Worm (Caenorhabditis elegans): ENCODE measurements around the gene T19D12.2.
A peak's percentile ranks its signal among the peaks of the same experiment; 100 is the strongest.

Gene T19D12.2

ce11 chrII:6679724-6680123 lies 18.6 kb downstream of the T19D12.2 start, which contains the start of gene ift-74:
ift-74 (plus strand) TSS chrII:6680024.
- TF ChIP-seq him-1 (tag; optimal IDR thresholded peaks at IDR 0.05) = no peak
- TF ChIP-seq dao-5 (tag; optimal IDR thresholded peaks at IDR 0.05) = no peak
- no peak for TF ChIP-seq W03F9.2 (tag; optimal IDR thresholded peaks at IDR 0.05)

ce11 chrII:6681478-6681877 lies 20.3 kb downstream of the T19D12.2 start:
- TF ChIP-seq him-1 (tag; optimal IDR thresholded peaks at IDR 0.05) (no peak), W03F9.2 (tag; optimal IDR thresholded peaks at IDR 0.05) (no peak), dao-5 (tag; optimal IDR thresholded peaks at IDR 0.05) (no peak)

DNA sequence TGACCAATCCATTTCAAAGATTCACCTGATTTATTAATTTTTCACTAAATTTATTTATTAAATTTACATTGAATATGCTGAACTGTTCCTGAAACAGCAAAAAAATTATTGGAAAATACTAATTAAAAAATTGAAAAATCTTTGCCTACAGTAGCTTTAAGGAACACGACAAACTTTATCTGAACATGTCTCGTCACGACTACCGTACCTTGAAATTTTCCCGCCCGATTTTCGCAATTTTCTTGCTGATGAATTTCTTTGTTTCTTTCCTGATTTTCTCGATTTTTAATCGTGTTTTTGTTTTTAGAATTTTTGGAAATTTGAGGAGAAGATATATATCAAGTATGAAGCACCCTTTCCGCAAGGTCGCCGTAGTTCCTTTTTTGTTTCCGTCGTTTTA lies 21.8 kb downstream of the T19D12.2 start:
- TF ChIP-seq dao-5 (tag; optimal IDR thresholded peaks at IDR 0.05) (no peak), W03F9.2 (tag; optimal IDR thresholded peaks at IDR 0.05) (no peak), him-1 (tag; optimal IDR thresholded peaks at IDR 0.05) (no peak)

DNA sequence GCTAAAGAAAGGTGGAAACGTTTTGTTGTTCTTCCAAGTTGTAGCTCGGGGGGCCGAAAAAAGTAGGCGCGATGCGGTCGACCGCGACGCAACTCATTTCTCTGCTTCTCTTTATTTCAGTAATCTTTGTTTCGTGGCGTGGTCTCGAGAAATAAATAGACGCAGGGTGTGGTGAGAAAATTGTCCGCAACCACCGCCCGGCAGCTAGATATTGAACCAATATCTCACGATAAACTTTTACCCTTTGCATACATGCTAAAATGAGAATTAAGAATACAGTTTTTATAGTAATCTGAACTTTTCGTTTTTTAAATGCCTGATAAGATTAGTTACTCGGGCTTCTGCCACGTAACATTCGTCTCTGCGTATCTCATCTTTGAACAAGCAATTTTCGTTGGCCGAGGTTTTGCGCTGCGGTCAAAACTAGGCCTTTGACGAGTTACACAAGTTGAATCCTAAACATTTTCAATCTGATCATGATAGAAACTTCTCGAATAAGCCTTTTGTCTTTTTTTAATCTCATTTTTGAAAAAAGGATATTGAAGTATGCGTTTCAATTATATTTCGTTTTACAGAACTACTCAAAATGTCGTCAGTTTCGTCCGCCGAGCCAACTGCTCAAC lies 22.6 kb downstream of the T19D12.2 start, which contains the start of gene gyf-1:
gyf-1 (plus strand) TSS at position 573 of the 623 bp plus-strand sequence.
- TF ChIP-seq him-1 (tag; optimal IDR thresholded peaks at IDR 0.05) = no peak
- TF ChIP-seq dao-5 (tag; optimal IDR thresholded peaks at IDR 0.05) = no peak
- no peak for TF ChIP-seq W03F9.2 (tag; optimal IDR thresholded peaks at IDR 0.05)

- TF ChIP-seq W03F9.2 (tag; optimal IDR thresholded peaks at IDR 0.05) (no peak), him-1 (tag; optimal IDR thresholded peaks at IDR 0.05) (no peak), dao-5 (tag; optimal IDR thresholded peaks at IDR 0.05) (no peak)
Observed at ce11 chrII:6685964-6686363, 24.8 kb downstream of the T19D12.2 start.

DNA sequence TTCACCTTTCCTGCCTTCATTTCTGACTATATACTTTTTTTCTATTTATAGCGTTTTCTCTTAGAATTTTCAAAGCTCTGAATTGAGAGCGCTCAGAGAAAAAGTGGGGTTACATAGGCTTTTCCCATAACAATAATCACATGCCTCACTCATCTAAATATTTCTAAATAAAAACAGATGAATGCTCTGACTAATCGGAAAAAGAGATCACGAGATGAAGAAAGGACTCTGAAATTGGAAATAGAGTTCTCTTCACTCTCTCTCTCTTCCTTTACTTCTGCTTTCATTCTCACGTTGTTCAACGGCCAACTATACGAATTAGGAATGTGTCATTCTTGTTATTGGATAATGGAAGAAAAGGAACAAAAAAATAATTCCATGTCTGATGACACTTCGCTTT lies 28.0 kb downstream of the T19D12.2 start:
- TF ChIP-seq him-1 (tag; optimal IDR thresholded peaks at IDR 0.05) = no peak
- TF ChIP-seq dao-5 (tag; optimal IDR thresholded peaks at IDR 0.05) = no peak
- no peak for TF ChIP-seq W03F9.2 (tag; optimal IDR thresholded peaks at IDR 0.05)

DNA sequence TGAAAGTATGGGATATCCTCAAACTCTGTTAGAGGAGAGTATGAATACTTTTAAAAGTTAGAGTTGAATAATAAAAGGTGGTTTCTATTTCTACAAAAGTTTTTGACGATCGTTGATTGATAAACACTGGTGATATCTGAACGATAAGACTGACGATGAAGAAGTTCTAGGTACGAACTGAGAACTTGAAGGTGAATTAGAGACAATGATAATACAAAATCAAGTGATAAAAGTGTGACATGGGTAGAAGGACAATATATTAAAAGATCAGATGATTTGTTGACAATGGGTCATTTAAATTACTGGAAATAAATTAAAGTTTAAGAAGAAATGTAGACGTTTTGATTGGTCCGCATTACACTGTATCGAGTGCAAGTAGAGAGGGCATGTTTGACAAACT lies 34.3 kb downstream of the T19D12.2 start, which contains the start of gene C18H9.5:
C18H9.5 (minus strand) TSS at position 179 of the 400 bp plus-strand sequence.
- TF ChIP-seq him-1 (tag; optimal IDR thresholded peaks at IDR 0.05) (no peak), W03F9.2 (tag; optimal IDR thresholded peaks at IDR 0.05) (no peak), dao-5 (tag; optimal IDR thresholded peaks at IDR 0.05) (no peak)

ce11 chrII:6698784-6699183 lies 37.6 kb downstream of the T19D12.2 start, which contains the start of gene C18H9.1:
C18H9.1 (plus strand) TSS chrII:6699084.
- TF ChIP-seq dao-5 (tag; optimal IDR thresholded peaks at IDR 0.05) (no peak), W03F9.2 (tag; optimal IDR thresholded peaks at IDR 0.05) (no peak), him-1 (tag; optimal IDR thresholded peaks at IDR 0.05) (no peak)

DNA sequence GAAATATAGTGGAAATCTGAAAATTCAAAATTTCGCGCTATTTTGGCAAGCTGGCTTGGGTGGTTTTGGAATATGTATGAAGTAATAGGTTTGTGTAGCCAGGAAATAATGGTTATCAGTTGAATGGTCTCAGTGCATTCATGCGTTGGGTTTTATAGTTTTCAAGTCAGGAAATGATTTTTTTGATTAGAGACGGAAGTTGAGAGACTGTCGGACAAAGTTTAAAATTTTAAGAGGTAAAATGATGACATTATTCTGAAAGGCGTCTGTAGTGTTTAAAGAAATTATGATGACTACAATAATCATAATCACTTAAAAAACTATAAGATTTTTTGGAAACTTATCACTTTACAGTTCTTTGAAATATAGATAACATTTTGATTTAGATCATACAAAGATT lies 40.4 kb downstream of the T19D12.2 start, which contains the start of gene C18H9.6:
C18H9.6 (minus strand) TSS at position 129 of the 400 bp plus-strand sequence.
- TF ChIP-seq W03F9.2 (tag; optimal IDR thresholded peaks at IDR 0.05) (no peak), dao-5 (tag; optimal IDR thresholded peaks at IDR 0.05) (no peak), him-1 (tag; optimal IDR thresholded peaks at IDR 0.05) (no peak)

ce11 chrII:6705593-6706228 lies 44.6 kb downstream of the T19D12.2 start, which contains the start of gene rpy-1:
rpy-1 (minus strand) TSS chrII:6705643.
- no peak for TF ChIP-seq W03F9.2 (tag; optimal IDR thresholded peaks at IDR 0.05)
- no peak for TF ChIP-seq dao-5 (tag; optimal IDR thresholded peaks at IDR 0.05)
- TF ChIP-seq him-1 (tag; optimal IDR thresholded peaks at IDR 0.05) = no peak

- TF ChIP-seq W03F9.2 (tag; optimal IDR thresholded peaks at IDR 0.05) (no peak), dao-5 (tag; optimal IDR thresholded peaks at IDR 0.05) (no peak), him-1 (tag; optimal IDR thresholded peaks at IDR 0.05) (no peak)
Observed at ce11 chrII:6706552-6707091, 45.5 kb downstream of the T19D12.2 start.

ce11 chrII:6707496-6708260 lies 46.5 kb downstream of the T19D12.2 start:
- TF ChIP-seq him-1 (tag; optimal IDR thresholded peaks at IDR 0.05) (no peak), dao-5 (tag; optimal IDR thresholded peaks at IDR 0.05) (no peak), W03F9.2 (tag; optimal IDR thresholded peaks at IDR 0.05) (no peak)

DNA sequence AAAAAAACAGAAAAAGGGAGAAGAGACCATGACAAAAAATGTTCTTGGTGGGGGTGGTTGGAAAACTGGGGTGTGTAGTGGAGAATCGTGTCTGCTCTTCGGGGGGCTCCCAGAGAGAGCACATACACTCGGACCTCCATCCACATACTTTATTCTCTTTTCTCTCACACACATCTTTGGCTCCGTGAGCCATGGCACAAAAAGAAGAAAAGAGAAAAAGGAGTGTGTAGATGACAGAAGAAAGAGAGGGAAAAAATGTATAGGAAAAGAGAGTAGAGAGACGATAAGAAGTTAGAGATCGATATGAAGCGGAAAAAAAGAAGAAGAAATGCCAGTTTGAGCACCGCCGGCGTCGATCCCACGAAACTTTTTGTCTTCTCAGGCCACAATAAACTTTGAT lies 47.8 kb downstream of the T19D12.2 start:
- TF ChIP-seq dao-5 (tag; optimal IDR thresholded peaks at IDR 0.05) (no peak), him-1 (tag; optimal IDR thresholded peaks at IDR 0.05) (peak; percentile 56), W03F9.2 (tag; optimal IDR thresholded peaks at IDR 0.05) (no peak)
